Worm (Caenorhabditis elegans) whole organism, mixed stage, embryonic: ENCODE measurements around the gene F28A12.3.

Source experiments
- nhr-12 ChIP-seq: fragments of 150-350 bp; optimal IDR thresholded peaks from 2 replicates; lab custom pipeline; 2014; ENCODE audit warnings: missing biosample characterization, missing genetic modification characterization
- unc-39 ChIP-seq: fragments of 150-350 bp; optimal IDR thresholded peaks from 2 replicates; lab custom pipeline; 2014; ENCODE audit warnings: missing biosample characterization, missing genetic modification characterization
- ztf-11 ChIP-seq: fragments of 150-350 bp; optimal IDR thresholded peaks from 2 replicates; lab custom pipeline; 2014; ENCODE audit warnings: missing biosample characterization, missing genetic modification characterization

- no peak for TF ChIP-seq unc-39
- no peak for TF ChIP-seq ztf-11 (tag; lab: Kevin White, UChicago)
- TF ChIP-seq nhr-12 (tag; lab: Kevin White, UChicago): no peak
These were observed 36.0 kb upstream of the F28A12.3 start, which contains the start of gene ZC190.6 for ce11 chrV:8677193-8677592.
